Fruit fly (Drosophila melanogaster): ENCODE data around the gene Zmynd10.

The Zmynd10 gene

DNA sequence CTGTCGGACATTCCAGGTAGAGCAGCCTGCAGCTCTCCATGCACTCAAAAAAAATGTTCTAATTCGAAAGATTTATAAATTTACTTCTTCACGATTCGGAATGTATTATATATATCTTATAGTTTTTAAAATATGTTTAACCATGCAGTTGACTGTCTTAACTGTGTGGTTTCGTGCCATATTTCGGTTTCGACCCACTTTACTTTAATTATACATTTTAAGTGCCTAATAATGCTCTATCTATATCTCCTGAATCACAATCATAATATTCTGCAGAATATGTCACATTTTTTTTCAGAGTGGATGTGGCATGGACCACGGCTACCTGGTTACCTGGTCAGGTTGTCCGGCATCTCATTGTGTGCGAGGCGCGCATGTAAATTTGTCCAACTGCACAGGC, 23.4 kb upstream of the Zmynd10 start (continued):
- TF ChIP-seq vvl (GFP tag; IDR thresholded peaks at IDR 0.05) (no peak), Med (GFP tag) (no peak), CG17328 (GFP tag; IDR thresholded peaks at IDR 0.05) (no peak), CG4424 (GFP tag; optimal IDR thresholded peaks at IDR 0.05) (no peak), D (optimal IDR thresholded peaks at IDR 0.05) (no peak), D (GFP tag; optimal IDR thresholded peaks at IDR 0.05) (peak; percentile 4), CG2129 (GFP tag; IDR thresholded peaks at IDR 0.05; ENCODE audit: partially characterized antibody) (no peak), zfh1 (GFP tag; IDR thresholded peaks at IDR 0.05) (no peak), Fer1 (GFP tag; optimal IDR thresholded peaks at IDR 0.05) (no peak), GATAe (GFP tag; conservative IDR thresholded peaks at IDR 0.05) (no peak), nau (GFP tag; optimal IDR thresholded peaks at IDR 0.05) (no peak), fd96Cb (tag; optimal IDR thresholded peaks at IDR 0.05) (no peak), pita (GFP tag; optimal IDR thresholded peaks at IDR 0.05) (no peak), pb (GFP tag; optimal IDR thresholded peaks at IDR 0.05) (no peak), fru (optimal IDR thresholded peaks at IDR 0.05) (no peak), CG11560 (tag; IDR thresholded peaks at IDR 0.05) (no peak), CG32767 (GFP tag; IDR thresholded peaks at IDR 0.05) (no peak), ara (GFP tag; IDR thresholded peaks at IDR 0.05) (no peak), CG15073 (GFP tag; optimal IDR thresholded peaks at IDR 0.05) (no peak), toy (GFP tag; IDR thresholded peaks at IDR 0.05) (no peak), Rx (GFP tag; IDR thresholded peaks at IDR 0.05) (no peak), bsh (GFP tag; optimal IDR thresholded peaks at IDR 0.05) (no peak), Taf1 (GFP tag; IDR thresholded peaks at IDR 0.05) (no peak), trem (tag; optimal IDR thresholded peaks at IDR 0.05) (peak; percentile 3), Hmx (GFP tag; optimal IDR thresholded peaks at IDR 0.05) (no peak), CG1529 (GFP tag; optimal IDR thresholded peaks at IDR 0.05) (no peak), btn (GFP tag; optimal IDR thresholded peaks at IDR 0.05) (no peak), knrl (GFP tag; IDR thresholded peaks at IDR 0.05; ENCODE audit: partially characterized antibody) (no peak), tap (tag; optimal IDR thresholded peaks at IDR 0.05) (no peak), Bdp1 (GFP tag; optimal IDR thresholded peaks at IDR 0.05) (no peak), D19A (tag; optimal IDR thresholded peaks at IDR 0.05) (peak; percentile 15), Scr (GFP tag; IDR thresholded peaks at IDR 0.05; ENCODE audit: partially characterized antibody) (no peak), Abd-B (GFP tag; optimal IDR thresholded peaks at IDR 0.05) (no peak), Kr (GFP tag; optimal IDR thresholded peaks at IDR 0.05) (no peak), emc (GFP tag; optimal IDR thresholded peaks at IDR 0.05) (no peak), CG7372 (GFP tag; IDR thresholded peaks at IDR 0.05) (no peak), Ets97D (GFP tag; optimal IDR thresholded peaks at IDR 0.05) (no peak), bcd (GFP tag; optimal IDR thresholded peaks at IDR 0.05) (no peak), nmo (GFP tag; optimal IDR thresholded peaks at IDR 0.05) (peak; percentile 30), CG2875 (GFP tag; optimal IDR thresholded peaks at IDR 0.05) (no peak), CG14710 (tag; optimal IDR thresholded peaks at IDR 0.05) (peak; percentile 56), CoRest (tag; optimal IDR thresholded peaks at IDR 0.05) (no peak), zf30C (GFP tag; optimal IDR thresholded peaks at IDR 0.05) (peak; percentile 84), Dip3 (GFP tag; optimal IDR thresholded peaks at IDR 0.05) (no peak), prd (optimal IDR thresholded peaks at IDR 0.05) (no peak), prd (GFP tag; IDR thresholded peaks at IDR 0.05) (peak; percentile 4; the same call in 1 of the 3 replicates), MTF-1 (GFP tag; optimal IDR thresholded peaks at IDR 0.05; ENCODE audit: borderline replicate concordance) (no peak), ham (GFP tag; IDR thresholded peaks at IDR 0.05) (no peak), hkb (optimal IDR thresholded peaks at IDR 0.05) (no peak), hkb (GFP tag; IDR thresholded peaks at IDR 0.05) (no peak), dmrt11E (tag; optimal IDR thresholded peaks at IDR 0.05) (peak; percentile 67)
